Worm (Caenorhabditis elegans) whole organism, L4/young adult: Measurements from ENCODE around the gene 2L52.1.
A peak's percentile ranks its signal among the peaks of the same experiment; 100 is the strongest.

Experiments
- W03F9.2 ChIP-seq: fragments of 150-350 bp; optimal IDR thresholded peaks from 2 replicates; lab custom pipeline; 2014; ENCODE audit warnings: missing biosample characterization, missing genetic modification characterization
- dao-5 ChIP-seq: sonication (generic microtip); optimal IDR thresholded peaks from 2 replicates; lab custom pipeline; 2016; ENCODE audit warnings: missing genotype, missing genetic modification characterization, moderate library complexity, missing compliant biosample characterization
- him-1 ChIP-seq: sonication (generic microtip); optimal IDR thresholded peaks from 2 replicates; lab custom pipeline; 2016; ENCODE audit warnings: missing genotype, missing genetic modification reagents, missing genetic modification characterization, missing compliant biosample characterization

Gene 2L52.1

DNA sequence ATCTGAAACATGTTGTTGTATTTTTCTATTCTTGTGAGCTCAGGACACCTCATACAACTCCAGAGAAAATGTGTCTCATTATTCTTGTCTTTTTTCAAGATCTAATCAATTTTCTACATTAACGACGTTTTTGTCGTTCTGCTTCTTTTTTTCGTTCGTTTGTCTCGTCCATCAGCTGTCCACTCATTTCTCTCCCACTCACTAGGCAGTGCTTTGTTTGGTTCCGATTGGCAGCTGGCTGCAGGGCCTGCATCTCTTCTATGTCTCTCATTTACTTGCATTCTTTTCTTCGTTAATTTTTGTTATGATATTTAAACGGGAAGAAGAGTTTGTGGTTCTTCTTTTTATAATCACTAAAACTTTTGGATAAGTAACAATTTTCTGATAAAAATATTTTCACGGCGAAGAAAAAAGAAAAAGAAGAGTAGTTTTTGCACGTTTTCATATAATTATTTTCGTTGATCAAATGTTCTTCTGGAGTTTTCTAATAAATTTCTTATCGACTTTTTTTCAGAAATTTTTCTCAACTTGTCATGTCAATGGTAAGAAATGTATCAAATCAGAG lies at the start of gene 2L52.1:
TSS of gene 2L52.1 (plus strand) at position 515 of the 565 bp plus-strand sequence.
- TF ChIP-seq him-1 (tag; lab: Kevin White, UChicago), result no peak

DNA sequence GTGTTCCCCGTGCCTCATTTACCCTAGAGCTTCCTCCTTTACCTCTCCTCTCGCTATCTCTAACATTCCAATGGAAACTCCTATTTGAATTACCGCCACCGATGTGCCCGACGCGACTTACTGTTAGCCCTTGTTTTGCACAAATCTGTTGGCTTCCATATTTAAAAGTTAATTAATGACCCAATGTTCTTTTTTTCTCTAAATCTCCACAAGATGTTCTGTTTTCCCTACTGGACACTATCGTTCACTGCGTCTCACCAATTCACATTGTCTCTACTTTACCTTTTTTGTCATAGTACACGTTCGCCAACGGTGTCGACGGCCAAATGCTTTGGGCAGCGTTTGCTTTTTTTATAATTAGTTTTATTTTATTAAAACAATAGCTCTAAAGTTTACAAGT lies 1.1 kb upstream of the 2L52.1 start:
- TF ChIP-seq him-1 (tag; lab: Kevin White, UChicago) (no peak), dao-5 (tag; lab: Kevin White, UChicago) (no peak), W03F9.2 (tag; lab: Kevin White, UChicago) (no peak)

- no peak for TF ChIP-seq him-1 (tag; lab: Kevin White, UChicago)
- TF ChIP-seq dao-5 (tag; lab: Kevin White, UChicago), result no peak
- no peak for TF ChIP-seq W03F9.2 (tag; lab: Kevin White, UChicago)
These were observed 3.1 kb downstream of the 2L52.1 start for ce11 chrII:4793-5192.

- TF ChIP-seq W03F9.2 (tag; lab: Kevin White, UChicago), result no peak
- TF ChIP-seq him-1 (tag; lab: Kevin White, UChicago), result no peak
- TF ChIP-seq dao-5 (tag; lab: Kevin White, UChicago), result no peak
These were observed 4.7 kb downstream of the 2L52.1 start, which contains the start of gene osta-1 for ce11 chrII:6349-6748. osta-1 (plus strand) TSS chrII:6657.

ce11 chrII:8212-8611 lies 6.6 kb downstream of the 2L52.1 start:
- TF ChIP-seq him-1 (tag; lab: Kevin White, UChicago), result no peak
- no peak for TF ChIP-seq W03F9.2 (tag; lab: Kevin White, UChicago)
- TF ChIP-seq dao-5 (tag; lab: Kevin White, UChicago), result no peak

ce11 chrII:11783-12182 lies 10.1 kb downstream of the 2L52.1 start, which contains the start of gene best-4:
best-4 (minus strand) TSS chrII:11883.
- TF ChIP-seq W03F9.2 (tag; lab: Kevin White, UChicago), result no peak
- no peak for TF ChIP-seq dao-5 (tag; lab: Kevin White, UChicago)
- TF ChIP-seq him-1 (tag; lab: Kevin White, UChicago), result no peak

DNA sequence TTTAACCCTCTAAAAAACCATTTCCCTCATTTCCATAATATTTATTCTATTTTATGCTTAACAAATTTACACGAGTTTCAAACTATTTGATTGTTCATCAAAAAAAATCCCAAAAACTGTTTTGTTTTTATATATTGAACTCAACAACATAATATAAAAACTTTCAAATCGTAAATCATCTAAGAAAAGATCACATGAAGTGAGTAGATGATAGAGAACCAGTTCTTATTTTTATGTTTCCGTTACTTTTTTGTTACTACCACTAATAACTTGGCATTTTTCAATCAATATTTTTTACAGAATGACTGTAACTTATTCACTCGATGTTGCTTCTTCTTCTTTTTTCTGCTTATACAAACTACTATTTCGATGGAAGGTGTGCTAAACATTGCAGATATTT lies 11.0 kb downstream of the 2L52.1 start, which contains the start of gene best-3:
TSS of gene best-3 (plus strand) at position 301 of the 400 bp plus-strand sequence.
- TF ChIP-seq dao-5 (tag; lab: Kevin White, UChicago), result no peak
- no peak for TF ChIP-seq him-1 (tag; lab: Kevin White, UChicago)
- no peak for TF ChIP-seq W03F9.2 (tag; lab: Kevin White, UChicago)

DNA sequence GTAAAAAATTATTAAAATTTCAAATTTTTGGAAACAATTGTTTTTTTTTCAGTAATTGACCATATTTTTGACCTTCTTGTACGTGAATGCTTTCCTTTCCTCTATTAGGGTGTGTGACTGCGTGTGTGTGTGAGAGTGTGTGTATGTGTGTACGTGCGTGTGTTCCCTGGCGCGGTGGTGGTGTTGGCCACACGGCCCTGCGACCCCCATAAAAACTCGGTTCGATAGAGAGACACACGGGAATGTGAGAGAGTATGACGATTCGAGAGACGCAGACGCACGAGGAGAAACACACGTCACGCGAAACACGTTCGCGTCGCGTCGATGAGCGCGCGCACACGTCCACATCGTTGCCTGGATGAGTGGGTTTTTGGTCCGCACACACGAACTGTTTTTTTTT lies 17.1 kb downstream of the 2L52.1 start:
- TF ChIP-seq W03F9.2 (tag; lab: Kevin White, UChicago), result peak; percentile 53
- no peak for TF ChIP-seq him-1 (tag; lab: Kevin White, UChicago)
- TF ChIP-seq dao-5 (tag; lab: Kevin White, UChicago), result no peak

ce11 chrII:19238-19637 lies 17.6 kb downstream of the 2L52.1 start, which contains the start of gene gmeb-1:
gmeb-1 (plus strand) TSS chrII:19538.
- TF ChIP-seq W03F9.2 (tag; lab: Kevin White, UChicago), result no peak
- TF ChIP-seq him-1 (tag; lab: Kevin White, UChicago), result no peak
- no peak for TF ChIP-seq dao-5 (tag; lab: Kevin White, UChicago)

- TF ChIP-seq W03F9.2 (tag; lab: Kevin White, UChicago) (no peak), dao-5 (tag; lab: Kevin White, UChicago) (no peak), him-1 (tag; lab: Kevin White, UChicago) (no peak)
These were observed 20.3 kb downstream of the 2L52.1 start for ce11 chrII:21953-22352.

ce11 chrII:23025-23424 lies 21.4 kb downstream of the 2L52.1 start, which contains the start of gene sqt-2:
sqt-2 (plus strand) TSS chrII:23325.
- TF ChIP-seq W03F9.2 (tag; lab: Kevin White, UChicago) (no peak), him-1 (tag; lab: Kevin White, UChicago) (no peak), dao-5 (tag; lab: Kevin White, UChicago) (no peak)

DNA sequence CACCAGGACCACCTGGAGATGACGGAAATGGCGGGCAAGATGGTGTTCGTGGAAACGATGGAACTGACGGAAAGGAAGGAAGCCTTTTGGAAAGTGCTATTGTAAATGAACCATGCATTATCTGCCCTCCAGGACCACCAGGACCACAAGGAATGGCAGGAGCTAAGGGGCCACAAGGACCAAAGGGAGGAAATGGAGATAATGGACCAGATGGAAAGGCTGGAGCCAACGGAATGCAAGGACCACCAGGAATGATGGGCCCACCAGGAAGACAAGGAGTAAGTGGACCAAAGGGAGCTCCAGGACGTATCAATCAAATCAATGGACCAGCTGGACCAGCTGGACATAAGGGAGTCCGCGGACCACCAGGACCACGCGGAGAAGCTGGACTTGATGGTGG lies 22.1 kb downstream of the 2L52.1 start:
- TF ChIP-seq W03F9.2 (tag; lab: Kevin White, UChicago), result no peak
- TF ChIP-seq dao-5 (tag; lab: Kevin White, UChicago), result no peak
- no peak for TF ChIP-seq him-1 (tag; lab: Kevin White, UChicago)

DNA sequence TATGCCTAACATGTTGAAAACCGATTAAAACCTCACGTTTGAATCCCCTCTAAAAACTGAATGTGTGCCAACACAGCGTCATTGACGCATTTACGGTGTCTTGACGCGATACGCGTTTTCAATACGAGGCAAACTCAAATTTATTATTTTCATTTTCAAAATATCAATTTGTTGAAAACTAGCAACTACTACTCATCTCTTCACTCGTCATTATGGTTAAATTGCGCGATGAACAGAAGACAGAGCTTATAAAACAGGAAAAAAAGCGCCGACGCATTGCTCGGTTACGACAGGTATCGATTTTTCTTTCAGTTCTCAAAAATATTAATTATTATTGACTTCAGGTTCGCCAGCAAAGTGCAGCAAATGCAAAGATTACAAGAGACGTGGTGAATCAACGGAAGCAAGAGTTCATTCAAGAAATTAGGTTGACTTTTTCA lies 22.9 kb downstream of the 2L52.1 start, which contains the start of gene enee-1:
TSS of gene enee-1 (plus strand) at position 108 of the 440 bp plus-strand sequence.
- TF ChIP-seq dao-5 (tag; lab: Kevin White, UChicago) (no peak), him-1 (tag; lab: Kevin White, UChicago) (no peak), W03F9.2 (tag; lab: Kevin White, UChicago) (peak; percentile 73)

ce11 chrII:28283-28682 lies 26.6 kb downstream of the 2L52.1 start, which contains the start of gene F23F1.4:
F23F1.4 (minus strand) TSS chrII:28423.
- no peak for TF ChIP-seq dao-5 (tag; lab: Kevin White, UChicago)
- TF ChIP-seq him-1 (tag; lab: Kevin White, UChicago), result no peak
- no peak for TF ChIP-seq W03F9.2 (tag; lab: Kevin White, UChicago)
